Worm (Caenorhabditis elegans) whole organism, L4 larva: ENCODE data around the gene ule-5.

Source experiments
- F10B5.3 ChIP-seq: sonication (generic microtip); optimal IDR thresholded peaks from 2 replicates; lab custom pipeline; 2016; ENCODE audit warnings: mild to moderate bottlenecking, missing genetic modification characterization, missing compliant biosample characterization
- F37D6.2 ChIP-seq: sonication (generic microtip); optimal IDR thresholded peaks from 2 replicates; lab custom pipeline; 2016; ENCODE audit warnings: mild to moderate bottlenecking, missing genetic modification characterization, missing compliant biosample characterization
- F44E2.7 ChIP-seq: fragments of 200-800 bp; sonication (Bioruptor generic); IDR thresholded peaks from 2 replicates; pipeline ENCODE4 v2.1.2; 2022; ENCODE audit warnings: missing genetic modification characterization, missing compliant biosample characterization
- R02D3.7 ChIP-seq: fragments of 150-350 bp; sonication (generic microtip); optimal IDR thresholded peaks from 3 replicates; lab custom pipeline; 2014; ENCODE audit warnings: missing biosample characterization, missing genetic modification characterization
- T26A8.4 ChIP-seq: fragments of 200-800 bp; sonication (Bioruptor generic); IDR thresholded peaks from 2 replicates; pipeline ENCODE4 v1.3.6; 2022; ENCODE audit warnings: missing genetic modification characterization, missing compliant biosample characterization
- Y75B8A.6 ChIP-seq: fragments of 200-800 bp; sonication (Bioruptor generic); IDR thresholded peaks from 2 replicates; pipeline ENCODE4 v1.3.6; 2022; ENCODE audit warnings: missing genetic modification reagents, missing genetic modification characterization, missing compliant biosample characterization
- ZK546.5 ChIP-seq, 2 experiments: sonication (generic microtip); optimal IDR thresholded peaks; 2 replicates each; lab custom pipeline; 2017; ENCODE audit warnings: missing biosample characterization in 2 of 2, missing genetic modification characterization in 2 of 2
- aha-1 ChIP-seq: fragments of 150-350 bp; peaks from one replicate; lab custom pipeline; 2014; ENCODE audit warnings: missing biosample characterization, missing genetic modification characterization
- arid-1 ChIP-seq: fragments of 200-800 bp; sonication (Bioruptor generic); conservative IDR thresholded peaks from 2 replicates; pipeline ENCODE4 v1.3.6; 2022; ENCODE audit warnings: missing genetic modification reagents, missing genetic modification characterization, missing compliant biosample characterization
- ceh-28 ChIP-seq: fragments of 150-350 bp; optimal IDR thresholded peaks from 2 replicates; lab custom pipeline; 2014; ENCODE audit warnings: missing biosample characterization, missing genetic modification reagents, missing genetic modification characterization
- ceh-32 ChIP-seq: sonication (generic microtip); optimal IDR thresholded peaks from 2 replicates; lab custom pipeline; 2016; ENCODE audit warnings: mild to moderate bottlenecking, missing genetic modification characterization, missing compliant biosample characterization; ENCODE audit not compliant: poor library complexity
- ceh-44 ChIP-seq: fragments of 200-800 bp; sonication (Bioruptor generic); IDR thresholded peaks from 2 replicates; pipeline ENCODE4 v1.3.6; 2022; ENCODE audit warnings: missing genetic modification reagents, missing genetic modification characterization, missing compliant biosample characterization
- ceh-82 ChIP-seq: sonication (generic microtip); optimal IDR thresholded peaks from 2 replicates; lab custom pipeline; 2017; ENCODE audit warnings: missing biosample characterization, missing genetic modification characterization
- cey-2 ChIP-seq: sonication (generic microtip); optimal IDR thresholded peaks from 3 replicates; lab custom pipeline; 2017; ENCODE audit warnings: missing genetic modification characterization, mild to moderate bottlenecking, missing compliant biosample characterization, antibody characterized with exemption, borderline replicate concordance; ENCODE audit not compliant: insufficient read depth
- ctbp-1 ChIP-seq: fragments of 200-800 bp; sonication (Bioruptor generic); IDR thresholded peaks from 2 replicates; pipeline ENCODE4 v1.3.6; 2022; ENCODE audit warnings: missing genetic modification reagents, missing genetic modification characterization, missing compliant biosample characterization
- daf-16 ChIP-seq, 3 experiments: sonication (generic microtip); optimal IDR thresholded peaks; 2 replicates each; lab custom pipeline; 2016 to 2017; ENCODE audit warnings: missing genetic modification characterization in 3 of 3, missing genetic modification reagents in 3 of 3, mild to moderate bottlenecking in 2 of 3, missing compliant biosample characterization in 2 of 3, missing biosample characterization in 1 of 3, moderate library complexity in 1 of 3
- daf-19 ChIP-seq: fragments of 200-800 bp; sonication (Bioruptor generic); conservative IDR thresholded peaks from 2 replicates; pipeline ENCODE4 v1.3.6; 2022; ENCODE audit warnings: missing genetic modification characterization, missing compliant biosample characterization
- dmd-8 ChIP-seq: fragments of 200-800 bp; sonication (Bioruptor generic); IDR thresholded peaks from 2 replicates; pipeline ENCODE4 v1.3.6; 2022; ENCODE audit warnings: missing genetic modification characterization, missing compliant biosample characterization
- dmd-9 ChIP-seq: fragments of 200-800 bp; sonication (Bioruptor generic); IDR thresholded peaks from 2 replicates; pipeline ENCODE4 v1.3.6; 2022; ENCODE audit warnings: missing genetic modification reagents, missing genetic modification characterization, missing compliant biosample characterization
- dpl-1 ChIP-seq: fragments of 150-350 bp; optimal IDR thresholded peaks from 2 replicates; lab custom pipeline; 2014; ENCODE audit warnings: missing biosample characterization, missing genetic modification reagents, missing genetic modification characterization
- dve-1 ChIP-seq: sonication (generic microtip); optimal IDR thresholded peaks from 2 replicates; lab custom pipeline; 2017; ENCODE audit warnings: antibody characterized with exemption, mild to moderate bottlenecking, missing genetic modification characterization, missing compliant biosample characterization; ENCODE audit not compliant: insufficient read depth
- gei-8 ChIP-seq: fragments of 200-800 bp; sonication (Bioruptor generic); optimal IDR thresholded peaks from 2 replicates; lab custom pipeline; 2018; ENCODE audit warnings: mild to moderate bottlenecking, missing genetic modification characterization, missing compliant biosample characterization
- lim-7 ChIP-seq: fragments of 200-800 bp; sonication (Bioruptor generic); IDR thresholded peaks from 2 replicates; pipeline ENCODE4 v1.3.6; 2022; ENCODE audit warnings: missing genetic modification characterization, missing compliant biosample characterization
- lin-1 ChIP-seq: fragments of 200-800 bp; sonication (Bioruptor generic); IDR thresholded peaks from 2 replicates; pipeline ENCODE4 v1.3.6; 2022; ENCODE audit warnings: missing genetic modification reagents, missing genetic modification characterization, missing compliant biosample characterization
- madf-5 ChIP-seq, 2 experiments: fragments of 200-800 bp; sonication (Bioruptor generic); IDR thresholded peaks; 2 replicates each; pipeline ENCODE4 v1.3.6; 2022; ENCODE audit warnings: missing compliant biosample characterization in 2 of 2, missing genetic modification characterization in 2 of 2
- mes-2 ChIP-seq: sonication (generic microtip); optimal IDR thresholded peaks from 2 replicates; lab custom pipeline; 2016; ENCODE audit warnings: missing genotype, mild to moderate bottlenecking, missing genetic modification characterization, missing compliant biosample characterization; ENCODE audit not compliant: poor library complexity, severe bottlenecking
- mxl-2 ChIP-seq: fragments of 200-800 bp; sonication (Bioruptor generic); conservative IDR thresholded peaks from 2 replicates; pipeline ENCODE4 v1.3.6; 2022; ENCODE audit warnings: missing genetic modification reagents, missing genetic modification characterization, missing compliant biosample characterization
- mxl-3 ChIP-seq: fragments of 200-800 bp; sonication (Bioruptor generic); optimal IDR thresholded peaks from 2 replicates; lab custom pipeline; 2018; ENCODE audit warnings: mild to moderate bottlenecking, missing genetic modification characterization, missing compliant biosample characterization
- nhr-41 ChIP-seq: fragments of 200-800 bp; sonication (Bioruptor generic); IDR thresholded peaks from 2 replicates; pipeline ENCODE4 v1.3.6; 2022; ENCODE audit warnings: missing genetic modification reagents, missing genetic modification characterization, missing compliant biosample characterization
- nhr-42 ChIP-seq: fragments of 200-800 bp; sonication (Bioruptor generic); IDR thresholded peaks from 2 replicates; pipeline ENCODE4 v1.3.6; 2022; ENCODE audit warnings: missing genetic modification characterization, missing compliant biosample characterization
- nhr-48 ChIP-seq: sonication (generic microtip); optimal IDR thresholded peaks from 2 replicates; lab custom pipeline; 2016; ENCODE audit warnings: mild to moderate bottlenecking, missing genetic modification characterization, missing compliant biosample characterization
- nhr-76 ChIP-seq: fragments of 150-350 bp; optimal IDR thresholded peaks from 2 replicates; lab custom pipeline; 2014; ENCODE audit warnings: missing biosample characterization, missing genetic modification characterization
- php-3 ChIP-seq: fragments of 200-800 bp; sonication (Bioruptor generic); IDR thresholded peaks from 2 replicates; pipeline ENCODE4 v1.3.6; 2022; ENCODE audit warnings: missing genetic modification reagents, missing genetic modification characterization, missing compliant biosample characterization
- set-16 ChIP-seq: fragments of 200-800 bp; sonication (Bioruptor generic); IDR thresholded peaks from 2 replicates; pipeline ENCODE4 v1.3.6; 2022; ENCODE audit warnings: missing genetic modification reagents, missing genetic modification characterization, missing compliant biosample characterization
- snpc-4 ChIP-seq: fragments of 150-350 bp; optimal IDR thresholded peaks from 2 replicates; lab custom pipeline; 2014; ENCODE audit warnings: missing biosample characterization, missing genetic modification characterization
- spr-3 ChIP-seq: fragments of 200-800 bp; sonication (Bioruptor generic); optimal IDR thresholded peaks from 2 replicates; lab custom pipeline; 2018; ENCODE audit warnings: mild to moderate bottlenecking, missing genetic modification characterization, missing compliant biosample characterization
- tra-1 ChIP-seq: fragments of 200-800 bp; sonication (Bioruptor generic); IDR thresholded peaks from 2 replicates; pipeline ENCODE4 v1.3.6; 2022; ENCODE audit warnings: missing genetic modification reagents, missing genetic modification characterization, missing compliant biosample characterization
- unc-62 ChIP-seq, 3 experiments: fragments of 150-350 bp in 1 of 3; sonication (generic microtip); optimal IDR thresholded peaks in 2 of 3; peaks in 1 of 3; 1 replicate in 1 of 3; 2 replicates in 2 of 3; lab custom pipeline; 2014 to 2017; ENCODE audit warnings: missing biosample characterization in 3 of 3, missing genetic modification characterization in 3 of 3, missing genetic modification reagents in 3 of 3, missing genotype in 1 of 3
- zfp-2 ChIP-seq: sonication (generic microtip); optimal IDR thresholded peaks from 2 replicates; lab custom pipeline; 2016; ENCODE audit warnings: mild to moderate bottlenecking, missing genetic modification characterization, missing compliant biosample characterization
- ztf-7 ChIP-seq: fragments of 150-350 bp; optimal IDR thresholded peaks from 2 replicates; lab custom pipeline; 2014; ENCODE audit warnings: missing biosample characterization, missing genetic modification characterization

ule-5 gene

ce11 chrX:11863307-11863706 is 19.6 kb upstream of the ule-5 start, which contains the start of gene F54F7.10:
Gene F54F7.10 (plus strand): TSS chrX:11863607.
- TF ChIP-seq arid-1 (no peak), mes-2 (tag; lab: Kevin White, UChicago) (no peak), cey-2 (no peak), daf-19 (GFP tag; lab: Robert Waterston, UW) (no peak), zfp-2 (no peak), dve-1 (no peak), F44E2.7 (no peak), ZK546.5 (tag; optimal IDR thresholded peaks at IDR 0.05; lab: Kevin White, UChicago) (no peak)

- TF ChIP-seq unc-62 (GFP tag; optimal IDR thresholded peaks at IDR 0.05 in 1 of 2; lab: Kevin White, UChicago) (peak in 1 of 2 experiments; percentile 69), unc-62 (tag; optimal IDR thresholded peaks at IDR 0.05; lab: Kevin White, UChicago) (no peak), set-16 (GFP tag; lab: Robert Waterston, UW) (no peak), lim-7 (GFP tag; lab: Robert Waterston, UW) (no peak), mxl-3 (GFP tag; lab: Kevin White, UChicago) (no peak), ceh-82 (tag; lab: Kevin White, UChicago) (no peak), T26A8.4 (GFP tag; lab: Robert Waterston, UW) (no peak)
These were observed 17.8 kb upstream of the ule-5 start, which contains the start of gene F54F7.6 for ce11 chrX:11865083-11865482. Gene F54F7.6 (plus strand): TSS chrX:11865383.

DNA sequence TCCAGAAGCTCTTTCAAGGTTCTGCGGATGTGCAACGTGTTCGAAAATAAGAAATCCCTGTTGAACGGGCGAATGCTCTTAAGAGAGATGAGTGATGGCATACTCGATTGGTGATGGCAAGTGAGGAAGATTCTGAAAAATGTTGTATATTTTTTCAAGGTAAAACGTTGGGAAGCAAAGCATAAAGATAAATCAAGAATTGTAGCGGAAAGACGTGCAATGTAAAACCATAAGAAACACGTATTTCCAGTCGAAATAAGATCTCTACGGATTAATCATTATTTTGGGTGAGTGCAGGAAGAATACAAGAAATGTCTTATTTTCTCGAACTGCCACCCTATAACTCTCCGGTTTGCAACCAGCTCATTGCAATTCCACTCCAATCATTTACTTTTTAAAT is 13.7 kb upstream of the ule-5 start, which contains the start of gene dot-1.2:
dot-1.2 (minus strand) TSS at position 101 of the 400 bp plus-strand sequence.
- no peak for TF ChIP-seq F44E2.7
- peak in 1 of 2 experiments; percentile 43 for TF ChIP-seq unc-62 (GFP tag; optimal IDR thresholded peaks at IDR 0.05 in 1 of 2; lab: Kevin White, UChicago)
- no peak for TF ChIP-seq unc-62 (tag; optimal IDR thresholded peaks at IDR 0.05; lab: Kevin White, UChicago)
- no peak for TF ChIP-seq mxl-2 (GFP tag; lab: Robert Waterston, UW)
- TF ChIP-seq nhr-41 (GFP tag; lab: Robert Waterston, UW), result no peak
- no peak for TF ChIP-seq R02D3.7 (tag; lab: Kevin White, UChicago)
- no peak for TF ChIP-seq ceh-32 (tag; lab: Kevin White, UChicago)
- TF ChIP-seq snpc-4, result no peak
- TF ChIP-seq ceh-82 (tag; lab: Kevin White, UChicago), result no peak

DNA sequence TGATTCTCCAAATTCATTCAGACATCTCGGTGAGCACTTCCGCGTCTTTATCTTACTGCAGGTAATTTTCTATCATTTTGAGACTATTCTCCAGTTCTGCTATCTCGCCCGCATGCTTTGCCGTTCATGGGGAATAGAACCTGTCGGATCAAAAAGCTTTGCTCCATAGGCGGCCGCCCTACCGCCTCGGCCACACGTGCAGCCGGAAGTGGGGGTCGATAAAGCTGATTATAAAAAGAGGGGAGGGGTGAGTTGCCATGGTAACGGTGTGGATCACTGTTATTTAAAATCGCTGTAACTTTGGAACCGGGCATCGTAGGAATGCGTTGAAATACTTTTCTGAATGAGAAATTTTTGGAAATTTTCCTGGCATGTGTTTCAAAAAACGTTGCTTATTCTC is 12.5 kb upstream of the ule-5 start:
- TF ChIP-seq aha-1 (tag; lab: Kevin White, UChicago), result peak; percentile 13
- no peak for TF ChIP-seq gei-8 (GFP tag; lab: Kevin White, UChicago)
- TF ChIP-seq tra-1 (GFP tag; lab: Robert Waterston, UW), result peak; percentile 47; the same call in 1 of the 2 replicates
- TF ChIP-seq ceh-44 (GFP tag; lab: Robert Waterston, UW), result 0 out of 2 replicates have a peak, but pooled peaks have one; percentile 27
- TF ChIP-seq, all 104 proteins: peak for 3

ce11 chrX:11872210-11872609 is 10.7 kb upstream of the ule-5 start:
- TF ChIP-seq madf-5 (GFP tag; IDR thresholded peaks at IDR 0.05; lab: Robert Waterston, UW), result peak in 1 of 2 experiments; percentile 80; a peak in 1 of 4 replicates
- peak; percentile 84 for TF ChIP-seq nhr-42 (GFP tag; lab: Robert Waterston, UW)
- no peak for TF ChIP-seq gei-8 (GFP tag; lab: Kevin White, UChicago)
- peak; percentile 76; the same call in 1 of the 2 replicates for TF ChIP-seq lim-7 (GFP tag; lab: Robert Waterston, UW)
- no peak for TF ChIP-seq mxl-2 (GFP tag; lab: Robert Waterston, UW)
- peak; percentile 30; the same call in 1 of the 2 replicates for TF ChIP-seq lin-1 (GFP tag; lab: Robert Waterston, UW)
- no peak for TF ChIP-seq ceh-28
- TF ChIP-seq php-3 (GFP tag; lab: Robert Waterston, UW), result peak; percentile 49; the same call in 1 of the 2 replicates
- TF ChIP-seq daf-19 (GFP tag; lab: Robert Waterston, UW), result 0 out of 2 replicates have a peak, but pooled peaks have one; percentile 19
- no peak for TF ChIP-seq dpl-1 (GFP tag; lab: Kevin White, UChicago)
- peak; percentile 32; the same call in 1 of the 2 replicates for TF ChIP-seq nhr-41 (GFP tag; lab: Robert Waterston, UW)
- peak in 1 of 2 experiments; percentile 83 for TF ChIP-seq daf-16 (GFP tag; optimal IDR thresholded peaks at IDR 0.05; lab: Kevin White, UChicago)
- TF ChIP-seq daf-16 (tag; optimal IDR thresholded peaks at IDR 0.05; lab: Kevin White, UChicago), result peak; percentile 75
- peak; percentile 61; the same call in 1 of the 2 replicates for TF ChIP-seq ctbp-1
- TF ChIP-seq nhr-76 (tag; lab: Kevin White, UChicago), result no peak
- TF ChIP-seq ztf-7 (tag; lab: Kevin White, UChicago), result no peak
- no peak for TF ChIP-seq ZK546.5 (tag; optimal IDR thresholded peaks at IDR 0.05; lab: Kevin White, UChicago)
- peak; percentile 44 for TF ChIP-seq nhr-48 (tag; lab: Kevin White, UChicago)
- 0 out of 2 replicates have a peak, but pooled peaks have one; percentile 61 for TF ChIP-seq dmd-8 (GFP tag; lab: Robert Waterston, UW)
- 0 out of 2 replicates have a peak, but pooled peaks have one; percentile 20 for TF ChIP-seq Y75B8A.6
- TF ChIP-seq F10B5.3, result no peak
- no peak for TF ChIP-seq F37D6.2
- 0 out of 2 replicates have a peak, but pooled peaks have one; percentile 44 for TF ChIP-seq dmd-9 (GFP tag; lab: Robert Waterston, UW)
- peak; percentile 6 for TF ChIP-seq spr-3 (GFP tag; lab: Kevin White, UChicago)
- no peak for TF ChIP-seq dve-1
